Worm (Caenorhabditis elegans) whole organism, L4 larva: ENCODE results near the gene ZK370.6.

ENCODE experiments used
- D1046.2 ChIP-seq: fragments of 200-800 bp; sonication (Bioruptor generic); IDR thresholded peaks from 2 replicates; pipeline ENCODE4 v1.3.6; 2022; ENCODE audit warnings: missing genetic modification characterization, missing compliant biosample characterization
- T26A8.4 ChIP-seq: fragments of 200-800 bp; sonication (Bioruptor generic); IDR thresholded peaks from 2 replicates; pipeline ENCODE4 v1.3.6; 2022; ENCODE audit warnings: missing genetic modification characterization, missing compliant biosample characterization
- Y105C5A.15 ChIP-seq: fragments of 200-800 bp; sonication (Bioruptor generic); IDR thresholded peaks from 2 replicates; pipeline ENCODE4 v1.3.6; 2022; ENCODE audit warnings: missing genetic modification characterization, missing compliant biosample characterization
- Y5F2A.4 ChIP-seq: fragments of 200-800 bp; sonication (Bioruptor generic); optimal IDR thresholded peaks from 2 replicates; lab custom pipeline; 2018; ENCODE audit warnings: mild to moderate bottlenecking, missing genetic modification characterization, missing compliant biosample characterization
- Y75B8A.6 ChIP-seq: fragments of 200-800 bp; sonication (Bioruptor generic); IDR thresholded peaks from 2 replicates; pipeline ENCODE4 v1.3.6; 2022; ENCODE audit warnings: missing genetic modification reagents, missing genetic modification characterization, missing compliant biosample characterization
- aha-1 ChIP-seq: fragments of 150-350 bp; peaks from one replicate; lab custom pipeline; 2014; ENCODE audit warnings: missing biosample characterization, missing genetic modification characterization
- arid-1 ChIP-seq: fragments of 200-800 bp; sonication (Bioruptor generic); conservative IDR thresholded peaks from 2 replicates; pipeline ENCODE4 v1.3.6; 2022; ENCODE audit warnings: missing genetic modification reagents, missing genetic modification characterization, missing compliant biosample characterization
- ceh-32 ChIP-seq: sonication (generic microtip); optimal IDR thresholded peaks from 2 replicates; lab custom pipeline; 2016; ENCODE audit warnings: mild to moderate bottlenecking, missing genetic modification characterization, missing compliant biosample characterization; ENCODE audit not compliant: poor library complexity
- ceh-44 ChIP-seq: fragments of 200-800 bp; sonication (Bioruptor generic); IDR thresholded peaks from 2 replicates; pipeline ENCODE4 v1.3.6; 2022; ENCODE audit warnings: missing genetic modification reagents, missing genetic modification characterization, missing compliant biosample characterization
- ceh-62 ChIP-seq: sonication (generic microtip); optimal IDR thresholded peaks from 2 replicates; lab custom pipeline; 2017; ENCODE audit warnings: missing biosample characterization, missing genetic modification characterization
- ceh-82 ChIP-seq: sonication (generic microtip); optimal IDR thresholded peaks from 2 replicates; lab custom pipeline; 2017; ENCODE audit warnings: missing biosample characterization, missing genetic modification characterization
- daf-19 ChIP-seq: fragments of 200-800 bp; sonication (Bioruptor generic); conservative IDR thresholded peaks from 2 replicates; pipeline ENCODE4 v1.3.6; 2022; ENCODE audit warnings: missing genetic modification characterization, missing compliant biosample characterization
- duxl-1 ChIP-seq: sonication (generic microtip); optimal IDR thresholded peaks from 2 replicates; lab custom pipeline; 2016; ENCODE audit warnings: mild to moderate bottlenecking, missing genetic modification characterization, moderate library complexity, missing compliant biosample characterization; ENCODE audit not compliant: poor library complexity
- egl-43 ChIP-seq: fragments of 200-800 bp; sonication (Bioruptor generic); IDR thresholded peaks from 2 replicates; pipeline ENCODE4 v1.3.6; 2022; ENCODE audit warnings: missing genetic modification reagents, missing genetic modification characterization, missing compliant biosample characterization
- fkh-10 ChIP-seq: fragments of 150-350 bp; optimal IDR thresholded peaks from 2 replicates; lab custom pipeline; 2014; ENCODE audit warnings: missing biosample characterization, missing genetic modification reagents, missing genetic modification characterization
- fos-1 ChIP-seq: fragments of 150-350 bp; optimal IDR thresholded peaks from 2 replicates; lab custom pipeline; 2014; ENCODE audit warnings: missing biosample characterization, missing genetic modification characterization
- hlh-11 ChIP-seq: fragments of 200-800 bp; sonication (Bioruptor generic); optimal IDR thresholded peaks from 2 replicates; lab custom pipeline; 2018; ENCODE audit warnings: mild to moderate bottlenecking, missing genetic modification characterization, missing compliant biosample characterization
- hlh-30 ChIP-seq: sonication (generic microtip); optimal IDR thresholded peaks from 2 replicates; lab custom pipeline; 2017; ENCODE audit warnings: antibody characterized with exemption, mild to moderate bottlenecking, missing genetic modification characterization, missing compliant biosample characterization; ENCODE audit not compliant: insufficient read depth
- lim-7 ChIP-seq: fragments of 200-800 bp; sonication (Bioruptor generic); IDR thresholded peaks from 2 replicates; pipeline ENCODE4 v1.3.6; 2022; ENCODE audit warnings: missing genetic modification characterization, missing compliant biosample characterization
- lin-1 ChIP-seq: fragments of 200-800 bp; sonication (Bioruptor generic); IDR thresholded peaks from 2 replicates; pipeline ENCODE4 v1.3.6; 2022; ENCODE audit warnings: missing genetic modification reagents, missing genetic modification characterization, missing compliant biosample characterization
- lin-13 ChIP-seq: fragments of 150-350 bp; optimal IDR thresholded peaks from 2 replicates; lab custom pipeline; 2014; ENCODE audit warnings: missing biosample characterization, missing genetic modification reagents, missing genetic modification characterization
- madf-5 ChIP-seq, 2 experiments: fragments of 200-800 bp; sonication (Bioruptor generic); IDR thresholded peaks; 2 replicates each; pipeline ENCODE4 v1.3.6; 2022; ENCODE audit warnings: missing compliant biosample characterization in 2 of 2, missing genetic modification characterization in 2 of 2
- madf-9 ChIP-seq: fragments of 200-800 bp; sonication (Bioruptor generic); conservative IDR thresholded peaks from 2 replicates; pipeline ENCODE4 v1.3.6; 2022; ENCODE audit warnings: missing genetic modification reagents, missing genetic modification characterization, missing compliant biosample characterization
- mes-2 ChIP-seq: sonication (generic microtip); optimal IDR thresholded peaks from 2 replicates; lab custom pipeline; 2016; ENCODE audit warnings: missing genotype, mild to moderate bottlenecking, missing genetic modification characterization, missing compliant biosample characterization; ENCODE audit not compliant: poor library complexity, severe bottlenecking
- mxl-2 ChIP-seq: fragments of 200-800 bp; sonication (Bioruptor generic); conservative IDR thresholded peaks from 2 replicates; pipeline ENCODE4 v1.3.6; 2022; ENCODE audit warnings: missing genetic modification reagents, missing genetic modification characterization, missing compliant biosample characterization
- mxl-3 ChIP-seq: fragments of 200-800 bp; sonication (Bioruptor generic); optimal IDR thresholded peaks from 2 replicates; lab custom pipeline; 2018; ENCODE audit warnings: mild to moderate bottlenecking, missing genetic modification characterization, missing compliant biosample characterization
- nhr-111 ChIP-seq: fragments of 200-800 bp; sonication (Bioruptor generic); optimal IDR thresholded peaks from 2 replicates; lab custom pipeline; 2018; ENCODE audit warnings: mild to moderate bottlenecking, missing genetic modification characterization, missing compliant biosample characterization
- nhr-28 ChIP-seq: fragments of 150-350 bp; optimal IDR thresholded peaks from 2 replicates; lab custom pipeline; 2014; ENCODE audit warnings: missing biosample characterization, missing genetic modification characterization
- nhr-41 ChIP-seq: fragments of 200-800 bp; sonication (Bioruptor generic); IDR thresholded peaks from 2 replicates; pipeline ENCODE4 v1.3.6; 2022; ENCODE audit warnings: missing genetic modification reagents, missing genetic modification characterization, missing compliant biosample characterization
- nhr-48 ChIP-seq: sonication (generic microtip); optimal IDR thresholded peaks from 2 replicates; lab custom pipeline; 2016; ENCODE audit warnings: mild to moderate bottlenecking, missing genetic modification characterization, missing compliant biosample characterization
- skn-1 ChIP-seq: fragments of 150-350 bp; optimal IDR thresholded peaks from 2 replicates; lab custom pipeline; 2014; ENCODE audit warnings: missing biosample characterization, missing genetic modification characterization
- spr-3 ChIP-seq: fragments of 200-800 bp; sonication (Bioruptor generic); optimal IDR thresholded peaks from 2 replicates; lab custom pipeline; 2018; ENCODE audit warnings: mild to moderate bottlenecking, missing genetic modification characterization, missing compliant biosample characterization
- unc-62 ChIP-seq, 3 experiments: fragments of 150-350 bp in 1 of 3; sonication (generic microtip); optimal IDR thresholded peaks in 2 of 3; peaks in 1 of 3; 1 replicate in 1 of 3; 2 replicates in 2 of 3; lab custom pipeline; 2014 to 2017; ENCODE audit warnings: missing biosample characterization in 3 of 3, missing genetic modification characterization in 3 of 3, missing genetic modification reagents in 3 of 3, missing genotype in 1 of 3
- zag-1 ChIP-seq: fragments of 150-350 bp; optimal IDR thresholded peaks from 2 replicates; lab custom pipeline; 2014; ENCODE audit warnings: missing biosample characterization, missing genetic modification characterization

Gene ZK370.6

DNA sequence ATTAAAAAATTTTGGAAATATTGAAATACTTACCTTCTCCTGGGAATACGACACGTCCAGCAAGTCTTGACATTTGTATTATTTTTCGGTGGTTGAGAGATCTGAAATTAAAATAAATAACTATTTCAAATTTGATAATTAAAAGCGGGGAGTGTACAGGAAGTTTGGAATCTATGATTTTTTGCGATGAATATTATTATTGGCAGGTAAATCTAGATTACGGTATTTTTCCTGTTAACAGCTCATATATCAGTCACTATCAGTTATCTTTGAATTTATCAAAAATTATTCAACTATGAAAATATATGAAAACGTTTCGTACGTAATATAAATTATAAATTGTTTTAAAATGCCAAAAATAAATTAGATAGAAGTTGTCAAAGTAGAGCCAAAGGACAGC, 27.6 kb downstream of the ZK370.6 start, which contains the start of gene B0303.14:
B0303.14 (minus strand) TSS at position 101 of the 400 bp plus-strand sequence.
- TF ChIP-seq Y105C5A.15 (no peak), fkh-10 (GFP tag; lab: Kevin White, UChicago) (no peak), egl-43 (GFP tag; lab: Robert Waterston, UW) (no peak), madf-5 (GFP tag; IDR thresholded peaks at IDR 0.05; lab: Robert Waterston, UW) (no peak), Y75B8A.6 (GFP tag; lab: Robert Waterston, UW) (no peak)

DNA sequence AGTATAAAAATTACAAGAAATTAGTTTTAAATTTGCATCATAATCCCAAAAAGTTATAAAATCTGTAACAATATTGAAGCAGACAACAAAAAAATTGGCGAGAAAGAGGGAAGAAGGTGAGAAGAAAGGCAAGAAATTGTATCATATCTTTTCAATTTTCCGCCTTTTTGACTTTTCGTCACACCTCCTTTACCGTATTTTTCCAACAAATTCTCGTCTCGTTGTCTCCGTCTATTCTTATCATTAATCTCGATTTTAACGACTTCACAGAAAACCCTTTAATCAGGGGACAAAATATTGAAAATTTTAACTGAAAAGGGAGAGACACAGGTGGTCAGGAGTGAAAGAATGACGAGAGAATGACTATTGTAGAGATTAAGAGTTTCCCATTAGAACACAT, 30.7 kb downstream of the ZK370.6 start:
- TF ChIP-seq hlh-30 (tag; lab: Kevin White, UChicago) (peak; percentile 18), nhr-28 (peak; percentile 37), skn-1 (no peak), ceh-32 (tag; lab: Kevin White, UChicago) (no peak), fos-1 (tag; lab: Kevin White, UChicago) (no peak), nhr-41 (GFP tag; lab: Robert Waterston, UW) (no peak)
- TF ChIP-seq, all 104 proteins: peak for 2

DNA sequence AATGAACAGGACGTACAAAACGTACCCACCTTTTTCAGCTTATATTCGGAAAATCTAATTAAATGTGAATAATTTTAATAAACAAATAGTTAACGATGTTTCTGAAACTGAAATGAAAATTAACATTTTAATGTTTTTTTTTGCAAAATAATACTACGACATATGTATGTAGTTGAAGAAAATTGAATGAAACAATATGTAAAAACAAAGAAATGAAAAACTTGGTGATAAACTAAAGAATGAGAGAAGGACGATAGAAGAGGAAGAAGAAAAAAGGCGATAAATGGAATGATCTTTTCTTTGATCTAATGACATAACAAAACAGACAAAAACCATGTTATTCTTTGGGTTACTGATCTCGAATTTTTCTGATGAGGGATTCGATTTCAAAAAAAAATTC, 33.3 kb downstream of the ZK370.6 start, which contains the start of gene B0303.11:
B0303.11 (minus strand) TSS at position 101 of the 400 bp plus-strand sequence.
- TF ChIP-seq hlh-30 (tag; lab: Kevin White, UChicago) (no peak), Y5F2A.4 (GFP tag; lab: Kevin White, UChicago) (no peak), D1046.2 (GFP tag; lab: Robert Waterston, UW) (no peak), ceh-82 (tag; lab: Kevin White, UChicago) (no peak), nhr-111 (GFP tag; lab: Kevin White, UChicago) (no peak), aha-1 (tag; lab: Kevin White, UChicago) (peak; percentile 18), mxl-2 (GFP tag; lab: Robert Waterston, UW) (no peak), ceh-32 (tag; lab: Kevin White, UChicago) (no peak), madf-9 (GFP tag; lab: Robert Waterston, UW) (no peak)

DNA sequence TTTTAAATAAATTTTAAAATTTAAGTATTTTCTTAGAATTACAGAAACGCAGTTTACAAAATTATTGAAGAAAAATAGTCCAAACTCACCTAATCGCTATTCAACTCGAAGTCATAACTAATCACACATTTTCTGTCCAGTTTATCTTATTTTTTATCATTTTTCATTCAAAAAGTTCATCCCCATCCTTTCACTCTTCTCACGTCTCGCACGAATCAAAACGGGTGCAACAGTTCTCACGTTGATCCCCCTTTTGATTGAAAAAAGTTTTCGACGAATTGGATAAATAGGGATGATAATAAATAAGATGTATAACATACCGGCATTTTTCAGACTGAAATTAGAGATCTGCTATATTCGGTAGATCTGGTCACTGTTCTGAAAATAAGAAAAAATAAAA, 33.9 kb downstream of the ZK370.6 start:
- no peak for TF ChIP-seq madf-5 (GFP tag; IDR thresholded peaks at IDR 0.05; lab: Robert Waterston, UW)
- TF ChIP-seq duxl-1 (tag; lab: Kevin White, UChicago), result no peak
- TF ChIP-seq ceh-44 (GFP tag; lab: Robert Waterston, UW), result no peak
- TF ChIP-seq nhr-28, result peak; percentile 26
- TF ChIP-seq nhr-48 (tag; lab: Kevin White, UChicago), result peak; percentile 42
- no peak for TF ChIP-seq fkh-10 (GFP tag; lab: Kevin White, UChicago)

DNA sequence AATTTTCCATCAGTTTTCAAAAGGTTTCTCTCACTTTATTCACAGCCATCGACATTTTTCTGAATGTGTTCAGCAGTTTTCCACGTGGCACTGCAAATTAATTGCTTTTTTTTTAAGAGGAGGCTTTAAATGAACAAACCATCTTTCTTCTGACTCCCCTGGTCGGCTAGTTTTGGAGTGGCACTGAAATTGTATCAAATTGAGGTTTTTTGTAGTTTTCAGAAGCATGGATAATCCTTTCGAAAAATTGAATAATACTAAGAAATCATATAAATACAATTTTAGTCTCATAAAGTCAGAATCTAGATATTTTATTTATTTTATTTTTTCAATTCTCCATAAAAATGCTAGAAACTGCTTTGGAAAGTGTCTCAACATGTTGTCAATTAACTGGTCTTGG, 38.9 kb downstream of the ZK370.6 start, which contains the start of gene B0303.16:
B0303.16 (plus strand) TSS at position 301 of the 400 bp plus-strand sequence.
- no peak for TF ChIP-seq mes-2
- TF ChIP-seq T26A8.4 (GFP tag; lab: Robert Waterston, UW), result no peak
- TF ChIP-seq lin-13, result no peak
- TF ChIP-seq mxl-3 (GFP tag; lab: Kevin White, UChicago), result no peak
- no peak for TF ChIP-seq lim-7 (GFP tag; lab: Robert Waterston, UW)
- TF ChIP-seq mxl-2 (GFP tag; lab: Robert Waterston, UW), result no peak
- TF ChIP-seq spr-3 (GFP tag; lab: Kevin White, UChicago), result no peak
- TF ChIP-seq arid-1, result no peak
- TF ChIP-seq lin-1 (GFP tag; lab: Robert Waterston, UW), result no peak
- no peak for TF ChIP-seq hlh-11 (tag; lab: Kevin White, UChicago)
- no peak for TF ChIP-seq ceh-62 (tag; lab: Kevin White, UChicago)
- no peak for TF ChIP-seq unc-62 (GFP tag; optimal IDR thresholded peaks at IDR 0.05 in 1 of 2; lab: Kevin White, UChicago)
- TF ChIP-seq unc-62 (tag; optimal IDR thresholded peaks at IDR 0.05; lab: Kevin White, UChicago), result no peak
- no peak for TF ChIP-seq daf-19 (GFP tag; lab: Robert Waterston, UW)
- no peak for TF ChIP-seq zag-1 (tag; lab: Kevin White, UChicago)
- no peak for TF ChIP-seq egl-43 (GFP tag; lab: Robert Waterston, UW)
